Worm (Caenorhabditis elegans): Measurements from ENCODE around the gene itr-1.
"Not testable (repeated sequence)": the region's sequence is repeated elsewhere in the genome, so short reads cannot be mapped to it uniquely, and the experiment has no call there.

ce11 chrIV:7634578-7634977, 40.4 kb upstream of the itr-1 start, which contains the start of gene warf-1:
- TF ChIP-seq ama-1 (optimal IDR thresholded peaks at IDR 0.05); tbx-37 (GFP tag; conservative IDR thresholded peaks at IDR 0.05); sea-1 (GFP tag; conservative IDR thresholded peaks at IDR 0.05); flt-1 (GFP tag; IDR thresholded peaks at IDR 0.05); hmg-4 (GFP tag; optimal IDR thresholded peaks at IDR 0.05); tra-4 (tag; optimal IDR thresholded peaks at IDR 0.05); B0310.2 (tag; optimal IDR thresholded peaks at IDR 0.05); hmbx-1 (tag; optimal IDR thresholded peaks at IDR 0.05); ceh-36 (tag; optimal IDR thresholded peaks at IDR 0.05); ets-7 (tag; optimal IDR thresholded peaks at IDR 0.05); pes-1 (GFP tag; IDR thresholded peaks at IDR 0.05); hnd-1 (tag; optimal IDR thresholded peaks at IDR 0.05); tbx-11 (GFP tag; IDR thresholded peaks at IDR 0.05): not testable (repeated sequence)
